Worm (Caenorhabditis elegans) whole organism, early embryonic: ENCODE data around the gene H12D21.10.

ENCODE experiments used
- B0310.2 ChIP-seq: sonication (generic microtip); optimal IDR thresholded peaks from 2 replicates; lab custom pipeline; 2016; ENCODE audit warnings: mild to moderate bottlenecking, missing genetic modification characterization, missing compliant biosample characterization
- F13C5.2 ChIP-seq: sonication (generic microtip); optimal IDR thresholded peaks from 2 replicates; lab custom pipeline; 2017; ENCODE audit warnings: mild to moderate bottlenecking, missing genetic modification characterization, inconsistent platforms, missing compliant biosample characterization
- aly-1 ChIP-seq: sonication (generic microtip); optimal IDR thresholded peaks from 2 replicates; lab custom pipeline; 2016; ENCODE audit warnings: missing genetic modification characterization, missing compliant biosample characterization
- ama-1 ChIP-seq: fragments of 150-350 bp; optimal IDR thresholded peaks from 2 replicates; lab custom pipeline; 2014
- ceh-13 ChIP-seq: fragments of 200-800 bp; sonication (Bioruptor generic); optimal IDR thresholded peaks from 2 replicates; lab custom pipeline; 2018; ENCODE audit warnings: mild to moderate bottlenecking, missing genetic modification characterization, missing compliant biosample characterization
- ceh-36 ChIP-seq: sonication (generic microtip); optimal IDR thresholded peaks from 2 replicates; lab custom pipeline; 2016; ENCODE audit warnings: missing genetic modification characterization, inconsistent platforms, missing compliant biosample characterization
- ets-7 ChIP-seq: sonication (generic microtip); optimal IDR thresholded peaks from 2 replicates; lab custom pipeline; 2016; ENCODE audit warnings: missing genotype, missing genetic modification characterization, missing compliant biosample characterization
- flt-1 ChIP-seq: fragments of 200-800 bp; sonication (Bioruptor generic); IDR thresholded peaks from 2 replicates; pipeline ENCODE4 v1.3.6; 2022; ENCODE audit warnings: missing genetic modification characterization, missing compliant biosample characterization
- hmbx-1 ChIP-seq: sonication (generic microtip); optimal IDR thresholded peaks from 2 replicates; lab custom pipeline; 2016; ENCODE audit warnings: mild to moderate bottlenecking, missing genetic modification characterization, missing compliant biosample characterization
- hmg-4 ChIP-seq: fragments of 200-800 bp; sonication (Bioruptor generic); optimal IDR thresholded peaks from 2 replicates; lab custom pipeline; 2018; ENCODE audit warnings: mild to moderate bottlenecking, missing genetic modification characterization, missing compliant biosample characterization
- hnd-1 ChIP-seq: sonication (generic microtip); optimal IDR thresholded peaks from 2 replicates; lab custom pipeline; 2016; ENCODE audit warnings: missing genetic modification characterization, missing compliant biosample characterization
- pes-1 ChIP-seq: fragments of 200-800 bp; sonication (Bioruptor generic); IDR thresholded peaks from 2 replicates; pipeline ENCODE4 v1.3.6; 2022; ENCODE audit warnings: missing genetic modification reagents, missing genetic modification characterization, missing compliant biosample characterization
- scrt-1 ChIP-seq: fragments of 200-800 bp; sonication (Bioruptor generic); IDR thresholded peaks from 2 replicates; pipeline ENCODE4 v1.3.6; 2022; ENCODE audit warnings: missing genetic modification characterization, missing compliant biosample characterization
- sea-1 ChIP-seq: fragments of 200-800 bp; sonication (Bioruptor generic); conservative IDR thresholded peaks from 2 replicates; pipeline ENCODE4 v1.3.6; 2022; ENCODE audit warnings: missing genetic modification characterization, missing compliant biosample characterization
- tbx-11 ChIP-seq: fragments of 200-800 bp; sonication (Bioruptor generic); IDR thresholded peaks from 2 replicates; pipeline ENCODE4 v1.3.6; 2022; ENCODE audit warnings: missing genetic modification characterization, missing compliant biosample characterization
- tbx-37 ChIP-seq: fragments of 200-800 bp; sonication (Bioruptor generic); conservative IDR thresholded peaks from 2 replicates; pipeline ENCODE4 v1.3.6; 2022; ENCODE audit warnings: missing genetic modification reagents, missing genetic modification characterization, missing compliant biosample characterization
- tra-4 ChIP-seq: sonication (generic microtip); optimal IDR thresholded peaks from 2 replicates; lab custom pipeline; 2017; ENCODE audit warnings: missing genetic modification characterization, missing compliant biosample characterization

The H12D21.10 gene

DNA sequence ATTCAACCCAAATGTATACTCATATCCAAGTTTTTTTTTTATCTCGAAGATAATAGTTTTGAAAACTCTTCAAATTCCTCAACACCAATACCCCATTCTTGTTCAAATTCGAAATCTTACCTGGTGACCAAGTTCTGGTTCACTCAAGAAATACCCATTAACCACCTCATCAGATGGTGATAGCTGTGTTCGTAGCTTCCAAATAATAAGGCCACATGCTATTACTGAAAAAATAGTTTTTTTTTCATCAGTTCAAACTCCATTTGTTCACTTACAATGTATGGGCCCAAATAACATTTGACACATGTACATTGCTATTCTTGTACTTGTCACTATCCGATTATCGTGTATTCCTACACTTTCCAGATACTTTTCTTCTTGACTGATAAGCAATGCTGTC is 7.8 kb downstream of the H12D21.10 start:
- TF ChIP-seq aly-1 (tag; lab: Kevin White, UChicago): no peak
- no peak for TF ChIP-seq ceh-13 (GFP tag; lab: Kevin White, UChicago)
- TF ChIP-seq flt-1 (GFP tag; lab: Robert Waterston, UW): no peak
- TF ChIP-seq B0310.2 (tag; lab: Kevin White, UChicago): no peak
- no peak for TF ChIP-seq sea-1
- no peak for TF ChIP-seq hnd-1
- no peak for TF ChIP-seq ets-7
- no peak for TF ChIP-seq scrt-1 (GFP tag; lab: Robert Waterston, UW)
- no peak for TF ChIP-seq pes-1 (GFP tag; lab: Robert Waterston, UW)
- TF ChIP-seq tbx-37 (GFP tag; lab: Robert Waterston, UW): no peak
- no peak for TF ChIP-seq tbx-11 (GFP tag; lab: Robert Waterston, UW)
- no peak for TF ChIP-seq F13C5.2 (tag; lab: Kevin White, UChicago)
- no peak for TF ChIP-seq hmg-4 (GFP tag; lab: Kevin White, UChicago)
- TF ChIP-seq tra-4 (tag; lab: Kevin White, UChicago): no peak
- no peak for TF ChIP-seq ceh-36 (tag; lab: Kevin White, UChicago)
- no peak for TF ChIP-seq ama-1
- TF ChIP-seq hmbx-1 (tag; lab: Kevin White, UChicago): no peak

DNA sequence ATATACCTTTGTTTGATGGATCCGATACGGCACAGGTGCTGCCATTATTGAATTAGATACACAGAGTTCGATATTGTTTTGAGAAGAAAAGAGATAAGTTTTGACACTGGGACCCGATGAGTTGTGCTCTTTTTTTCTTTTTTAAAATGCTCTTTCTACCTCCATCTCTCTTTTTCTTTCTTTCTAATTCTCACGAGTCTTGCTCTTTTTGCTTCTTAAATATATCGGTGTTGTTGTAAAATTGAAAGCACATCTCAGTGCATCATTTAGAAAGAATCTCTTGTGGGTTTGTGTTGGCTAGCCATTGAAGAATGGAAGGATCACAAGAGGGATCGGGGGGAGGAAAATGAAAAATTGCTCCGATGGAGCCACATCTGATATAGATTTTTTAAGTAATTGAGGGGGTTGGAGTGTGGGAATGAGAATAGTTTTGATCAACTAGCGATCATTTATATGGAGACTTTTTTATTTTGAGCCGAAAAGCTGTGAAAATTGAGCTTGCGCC is 9.8 kb downstream of the H12D21.10 start, which contains the start of gene H12D21.9:
Gene H12D21.9 (minus strand): TSS at position 148 of the 505 bp plus-strand sequence.
- TF ChIP-seq hnd-1: no peak
- TF ChIP-seq ets-7: no peak
- no peak for TF ChIP-seq sea-1
- TF ChIP-seq F13C5.2 (tag; lab: Kevin White, UChicago): no peak
- TF ChIP-seq hmg-4 (GFP tag; lab: Kevin White, UChicago): no peak
- no peak for TF ChIP-seq ceh-13 (GFP tag; lab: Kevin White, UChicago)
- TF ChIP-seq ama-1: no peak
- TF ChIP-seq flt-1 (GFP tag; lab: Robert Waterston, UW): no peak
- no peak for TF ChIP-seq tbx-11 (GFP tag; lab: Robert Waterston, UW)
- TF ChIP-seq B0310.2 (tag; lab: Kevin White, UChicago): no peak
- no peak for TF ChIP-seq aly-1 (tag; lab: Kevin White, UChicago)
- no peak for TF ChIP-seq pes-1 (GFP tag; lab: Robert Waterston, UW)
- no peak for TF ChIP-seq tbx-37 (GFP tag; lab: Robert Waterston, UW)
- no peak for TF ChIP-seq tra-4 (tag; lab: Kevin White, UChicago)

- TF ChIP-seq flt-1 (GFP tag; lab: Robert Waterston, UW): no peak
- no peak for TF ChIP-seq pes-1 (GFP tag; lab: Robert Waterston, UW)
- TF ChIP-seq ceh-13 (GFP tag; lab: Kevin White, UChicago): no peak
- TF ChIP-seq sea-1: no peak
- TF ChIP-seq F13C5.2 (tag; lab: Kevin White, UChicago): no peak
- TF ChIP-seq hnd-1: no peak
Measured at ce11 chrV:14910758-14911157, 11.2 kb downstream of the H12D21.10 start.

ce11 chrV:14915599-14915998 is 16.0 kb downstream of the H12D21.10 start, which contains the start of gene H12D21.11:
Gene H12D21.11, plus strand, starts transcription at chrV:14915899.
- TF ChIP-seq tbx-37 (GFP tag; lab: Robert Waterston, UW): no peak
- TF ChIP-seq tra-4 (tag; lab: Kevin White, UChicago): no peak
- no peak for TF ChIP-seq hnd-1
- TF ChIP-seq ets-7: no peak
- TF ChIP-seq pes-1 (GFP tag; lab: Robert Waterston, UW): no peak
- TF ChIP-seq B0310.2 (tag; lab: Kevin White, UChicago): no peak
- no peak for TF ChIP-seq tbx-11 (GFP tag; lab: Robert Waterston, UW)
- TF ChIP-seq hmbx-1 (tag; lab: Kevin White, UChicago): no peak
- no peak for TF ChIP-seq scrt-1 (GFP tag; lab: Robert Waterston, UW)
- TF ChIP-seq F13C5.2 (tag; lab: Kevin White, UChicago): no peak

- no peak for TF ChIP-seq aly-1 (tag; lab: Kevin White, UChicago)
- no peak for TF ChIP-seq flt-1 (GFP tag; lab: Robert Waterston, UW)
- no peak for TF ChIP-seq B0310.2 (tag; lab: Kevin White, UChicago)
- TF ChIP-seq scrt-1 (GFP tag; lab: Robert Waterston, UW): no peak
- TF ChIP-seq tra-4 (tag; lab: Kevin White, UChicago): no peak
- no peak for TF ChIP-seq hmg-4 (GFP tag; lab: Kevin White, UChicago)
- no peak for TF ChIP-seq sea-1
- no peak for TF ChIP-seq F13C5.2 (tag; lab: Kevin White, UChicago)
- TF ChIP-seq tbx-37 (GFP tag; lab: Robert Waterston, UW): no peak
- TF ChIP-seq ets-7: no peak
- no peak for TF ChIP-seq hnd-1
- TF ChIP-seq tbx-11 (GFP tag; lab: Robert Waterston, UW): no peak
- TF ChIP-seq ama-1: no peak
Measured at ce11 chrV:14921509-14921908, 21.9 kb downstream of the H12D21.10 start, which contains the start of gene zmp-4. Gene zmp-4, minus strand, starts transcription at chrV:14921609.

ce11 chrV:14924104-14924503 is 24.5 kb downstream of the H12D21.10 start, which contains the start of gene srg-54:
Gene srg-54, minus strand, starts transcription at chrV:14924204.
- TF ChIP-seq ceh-13 (GFP tag; lab: Kevin White, UChicago) (no peak), tbx-37 (GFP tag; lab: Robert Waterston, UW) (no peak), hmg-4 (GFP tag; lab: Kevin White, UChicago) (no peak), ama-1 (no peak), pes-1 (GFP tag; lab: Robert Waterston, UW) (no peak), sea-1 (no peak), F13C5.2 (tag; lab: Kevin White, UChicago) (no peak), ceh-36 (tag; lab: Kevin White, UChicago) (no peak), ets-7 (no peak), hmbx-1 (tag; lab: Kevin White, UChicago) (no peak), aly-1 (tag; lab: Kevin White, UChicago) (no peak), B0310.2 (tag; lab: Kevin White, UChicago) (no peak), tra-4 (tag; lab: Kevin White, UChicago) (no peak), hnd-1 (no peak), tbx-11 (GFP tag; lab: Robert Waterston, UW) (no peak), flt-1 (GFP tag; lab: Robert Waterston, UW) (no peak)

ce11 chrV:14928248-14928647 is 28.6 kb downstream of the H12D21.10 start, which contains the start of gene srg-55:
Gene srg-55, minus strand, starts transcription at chrV:14928348.
- TF ChIP-seq tbx-37 (GFP tag; lab: Robert Waterston, UW) (no peak), sea-1 (no peak), scrt-1 (GFP tag; lab: Robert Waterston, UW) (no peak), ama-1 (no peak), ceh-13 (GFP tag; lab: Kevin White, UChicago) (no peak), aly-1 (tag; lab: Kevin White, UChicago) (no peak), tra-4 (tag; lab: Kevin White, UChicago) (no peak), hnd-1 (no peak), hmbx-1 (tag; lab: Kevin White, UChicago) (no peak), ceh-36 (tag; lab: Kevin White, UChicago) (no peak), ets-7 (no peak), pes-1 (GFP tag; lab: Robert Waterston, UW) (no peak), flt-1 (GFP tag; lab: Robert Waterston, UW) (no peak), F13C5.2 (tag; lab: Kevin White, UChicago) (no peak)
